Worm (Caenorhabditis elegans) whole organism, L3 larva: ENCODE results near the gene F54D5.2.
A peak's percentile ranks its signal among the peaks of the same experiment; 100 is the strongest.

Experiments
- R02D3.7 ChIP-seq: fragments of 150-350 bp; optimal IDR thresholded peaks from 2 replicates; lab custom pipeline; 2014; ENCODE audit warnings: missing biosample characterization, missing genetic modification characterization
- ama-1 ChIP-seq: fragments of 150-350 bp; optimal IDR thresholded peaks from 2 replicates; lab custom pipeline; 2018
- ceh-28 ChIP-seq: fragments of 150-350 bp; optimal IDR thresholded peaks from 2 replicates; lab custom pipeline; 2014; ENCODE audit warnings: missing biosample characterization, missing genetic modification reagents, missing genetic modification characterization
- ceh-82 ChIP-seq: fragments of 150-350 bp; optimal IDR thresholded peaks from 2 replicates; lab custom pipeline; 2014; ENCODE audit warnings: missing biosample characterization, missing genetic modification characterization
- ceh-9 ChIP-seq: sonication (generic microtip); optimal IDR thresholded peaks from 2 replicates; lab custom pipeline; 2018; ENCODE audit warnings: missing biosample characterization, missing genetic modification characterization
- daf-12 ChIP-seq: fragments of 150-350 bp; optimal IDR thresholded peaks from 2 replicates; lab custom pipeline; 2014; ENCODE audit warnings: missing biosample characterization, missing genetic modification reagents, missing genetic modification characterization
- elt-2 ChIP-seq: sonication (generic microtip); optimal IDR thresholded peaks from 2 replicates; lab custom pipeline; 2016; ENCODE audit warnings: missing genetic modification reagents, mild to moderate bottlenecking, missing genetic modification characterization, missing compliant biosample characterization
- elt-3 ChIP-seq, 3 experiments: fragments of 150-350 bp in 1 of 3; sonication (generic microtip) in 2 of 3; optimal IDR thresholded peaks; 2 replicates in 2 of 3; 4 replicates in 1 of 3; lab custom pipeline; 2014 to 2017; ENCODE audit warnings: missing biosample characterization in 3 of 3, missing genetic modification characterization in 3 of 3
- eor-1 ChIP-seq, 2 experiments: fragments of 150-350 bp; optimal IDR thresholded peaks; 2 replicates each; lab custom pipeline; 2014 to 2018; ENCODE audit warnings: missing biosample characterization in 2 of 2, missing genetic modification characterization in 2 of 2
- fkh-10 ChIP-seq: sonication (generic microtip); optimal IDR thresholded peaks from 2 replicates; lab custom pipeline; 2017; ENCODE audit warnings: missing biosample characterization, missing genetic modification reagents, missing genetic modification characterization
- fkh-2 ChIP-seq: fragments of 150-350 bp; optimal IDR thresholded peaks from 2 replicates; lab custom pipeline; 2014; ENCODE audit warnings: missing biosample characterization, missing genetic modification reagents, missing genetic modification characterization
- fos-1 ChIP-seq: fragments of 150-350 bp; optimal IDR thresholded peaks from 2 replicates; lab custom pipeline; 2014; ENCODE audit warnings: missing biosample characterization, missing genetic modification characterization
- hmg-11 ChIP-seq: sonication (generic microtip); optimal IDR thresholded peaks from 2 replicates; lab custom pipeline; 2016; ENCODE audit warnings: missing genetic modification characterization, missing compliant biosample characterization
- jun-1 ChIP-seq: fragments of 150-350 bp; optimal IDR thresholded peaks from 2 replicates; lab custom pipeline; 2014; ENCODE audit warnings: missing biosample characterization, missing genetic modification reagents, missing genetic modification characterization
- lin-15B ChIP-seq: fragments of 150-350 bp; optimal IDR thresholded peaks from 2 replicates; lab custom pipeline; 2014; ENCODE audit warnings: missing biosample characterization, missing genetic modification characterization
- lin-39 ChIP-seq: fragments of 150-350 bp; optimal IDR thresholded peaks from 2 replicates; lab custom pipeline; 2018; ENCODE audit warnings: missing biosample characterization, missing genetic modification reagents, missing genetic modification characterization
- lsy-12 ChIP-seq: sonication (generic microtip); optimal IDR thresholded peaks from 2 replicates; lab custom pipeline; 2016; ENCODE audit warnings: mild to moderate bottlenecking, missing genetic modification characterization, missing compliant biosample characterization
- mdl-1 ChIP-seq: fragments of 150-350 bp; optimal IDR thresholded peaks from 2 replicates; lab custom pipeline; 2014; ENCODE audit warnings: missing biosample characterization, missing genetic modification characterization
- mml-1 ChIP-seq: fragments of 150-350 bp; sonication (generic microtip); optimal IDR thresholded peaks from 3 replicates; lab custom pipeline; 2014; ENCODE audit warnings: missing biosample characterization, missing genetic modification characterization
- nfya-1 ChIP-seq: sonication (generic microtip); optimal IDR thresholded peaks from 2 replicates; lab custom pipeline; 2017; ENCODE audit warnings: missing genetic modification characterization, mild to moderate bottlenecking, missing compliant biosample characterization, antibody characterized with exemption, moderate library complexity; ENCODE audit not compliant: insufficient read depth
- nhr-11 ChIP-seq: fragments of 150-350 bp; optimal IDR thresholded peaks from 2 replicates; lab custom pipeline; 2014; ENCODE audit warnings: missing biosample characterization, missing genetic modification characterization
- nhr-237 ChIP-seq: fragments of 150-350 bp; optimal IDR thresholded peaks from 2 replicates; lab custom pipeline; 2014; ENCODE audit warnings: missing biosample characterization, missing genetic modification characterization
- nhr-28 ChIP-seq: fragments of 150-350 bp; optimal IDR thresholded peaks from 2 replicates; lab custom pipeline; 2014; ENCODE audit warnings: missing biosample characterization, missing genetic modification characterization
- nhr-77 ChIP-seq: fragments of 150-350 bp; optimal IDR thresholded peaks from 2 replicates; lab custom pipeline; 2014; ENCODE audit warnings: missing biosample characterization, missing genetic modification characterization
- pha-4 ChIP-seq: fragments of 150-350 bp; optimal IDR thresholded peaks from 2 replicates; lab custom pipeline; 2014; ENCODE audit warnings: missing biosample characterization, missing genetic modification reagents, missing genetic modification characterization
- pqm-1 ChIP-seq: fragments of 150-350 bp; optimal IDR thresholded peaks from 2 replicates; lab custom pipeline; 2017; ENCODE audit warnings: missing biosample characterization, missing genetic modification characterization, inconsistent platforms
- snpc-4 ChIP-seq: fragments of 150-350 bp; optimal IDR thresholded peaks from 2 replicates; lab custom pipeline; 2014; ENCODE audit warnings: missing biosample characterization, missing genetic modification characterization
- tbx-2 ChIP-seq: sonication (generic microtip); optimal IDR thresholded peaks from 2 replicates; lab custom pipeline; 2016; ENCODE audit warnings: mild to moderate bottlenecking, missing genetic modification characterization, missing compliant biosample characterization
- unc-62 ChIP-seq: fragments of 150-350 bp; sonication (generic microtip); optimal IDR thresholded peaks from 4 replicates; lab custom pipeline; 2014; ENCODE audit warnings: missing biosample characterization, missing genetic modification reagents, missing genetic modification characterization
- ztf-11 ChIP-seq: fragments of 150-350 bp; optimal IDR thresholded peaks from 2 replicates; lab custom pipeline; 2014; ENCODE audit warnings: missing biosample characterization, missing genetic modification characterization
- ztf-4 ChIP-seq: fragments of 150-350 bp; optimal IDR thresholded peaks from 2 replicates; lab custom pipeline; 2014; ENCODE audit warnings: missing biosample characterization, missing genetic modification characterization

F54D5.2 gene

DNA sequence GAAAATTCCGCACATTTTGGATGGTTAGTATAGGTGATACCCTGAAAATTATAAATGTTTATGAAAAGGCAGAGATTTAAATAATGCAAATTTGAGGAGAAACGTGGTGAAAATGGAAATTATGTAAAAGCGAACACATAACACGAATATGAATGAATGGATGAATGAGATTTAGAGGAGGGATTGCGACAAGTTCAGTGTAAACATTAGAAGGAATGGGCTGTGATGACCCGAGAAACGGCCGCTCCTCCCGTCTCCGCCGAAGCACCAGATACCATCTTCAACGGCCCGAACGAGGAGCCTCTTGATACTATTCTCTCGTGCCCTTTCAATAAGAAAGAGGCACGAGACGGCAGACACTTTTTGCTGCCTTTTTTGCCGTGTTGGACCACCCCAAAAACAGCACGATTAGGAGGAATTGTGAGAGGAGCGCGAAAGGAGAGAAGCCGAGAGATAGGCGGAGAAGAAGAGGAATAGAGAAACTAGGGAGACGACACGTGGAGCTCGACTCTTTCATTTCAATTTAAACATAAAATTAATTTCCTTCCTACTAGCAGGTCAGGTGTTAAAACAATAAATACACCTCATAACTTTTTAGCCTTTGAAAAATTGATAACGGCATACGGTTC lies 22.5 kb downstream of the F54D5.2 start, which contains the start of gene gfat-1:
Gene gfat-1 (minus strand): TSS at position 51 of the 629 bp plus-strand sequence.
- TF ChIP-seq unc-62 (GFP tag; lab: Kevin White, UChicago) (no peak), lin-39 (tag; lab: Kevin White, UChicago) (peak; percentile 24), ceh-28 (no peak), ceh-9 (tag; lab: Kevin White, UChicago) (no peak), mdl-1 (peak; percentile 45), fkh-10 (GFP tag; lab: Kevin White, UChicago) (no peak), fkh-2 (tag; lab: Kevin White, UChicago) (no peak), nhr-77 (tag; lab: Kevin White, UChicago) (no peak), eor-1 (tag; optimal IDR thresholded peaks at IDR 0.05; lab: Kevin White, UChicago) (no peak), lin-15B (tag; lab: Kevin White, UChicago) (peak; percentile 1), hmg-11 (tag; lab: Kevin White, UChicago) (no peak), elt-3 (tag; optimal IDR thresholded peaks at IDR 0.05; lab: Kevin White, UChicago) (no peak)

DNA sequence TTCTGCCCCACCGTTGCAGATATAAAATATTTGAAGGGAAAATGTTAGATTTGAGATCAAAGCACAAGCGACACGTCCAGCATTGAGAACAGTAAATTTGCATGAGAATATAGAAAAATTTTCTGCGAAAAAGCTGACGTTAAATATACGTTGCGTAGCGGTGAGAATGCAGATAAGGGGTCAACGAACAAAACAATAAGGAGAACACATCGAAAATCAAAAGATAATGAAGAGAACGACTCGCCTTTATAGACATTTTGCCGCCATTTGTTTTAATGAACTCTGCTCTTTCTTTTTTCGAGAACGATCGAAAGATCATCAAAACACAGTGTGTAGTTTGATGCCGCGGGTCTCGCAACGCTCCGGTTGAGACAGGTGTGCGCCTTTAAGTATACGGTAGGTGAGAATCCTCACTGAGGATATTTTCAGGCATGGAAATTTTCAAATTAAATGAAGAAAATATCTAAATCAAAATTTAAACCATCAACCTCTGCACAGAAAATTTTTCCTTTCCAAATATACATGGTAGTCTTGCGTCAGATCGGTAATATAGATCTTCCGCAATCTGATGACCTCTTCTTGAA lies 23.3 kb downstream of the F54D5.2 start:
- TF ChIP-seq ceh-9 (tag; lab: Kevin White, UChicago) (no peak), snpc-4 (tag; lab: Kevin White, UChicago) (no peak), ztf-11 (tag; lab: Kevin White, UChicago) (no peak), nhr-77 (tag; lab: Kevin White, UChicago) (no peak), daf-12 (tag; lab: Kevin White, UChicago) (no peak), ama-1 (lab: Kevin White, UChicago) (no peak), elt-3 (tag; optimal IDR thresholded peaks at IDR 0.05; lab: Kevin White, UChicago) (no peak), nhr-11 (tag; lab: Kevin White, UChicago) (no peak), ceh-28 (peak; percentile 23), nhr-237 (tag; lab: Kevin White, UChicago) (no peak), nhr-28 (tag; lab: Kevin White, UChicago) (no peak), tbx-2 (tag; lab: Kevin White, UChicago) (no peak), pqm-1 (tag; lab: Kevin White, UChicago) (peak; percentile 27), elt-2 (peak; percentile 73)

ce11 chrII:11599751-11600150 lies 26.8 kb downstream of the F54D5.2 start, which contains the start of gene npp-5:
TSS of gene npp-5 (minus strand) at chrII:11599809.
- TF ChIP-seq pqm-1 (tag; lab: Kevin White, UChicago), result no peak
- TF ChIP-seq fkh-2 (tag; lab: Kevin White, UChicago), result no peak
- TF ChIP-seq ceh-82, result no peak
- TF ChIP-seq ztf-4, result no peak
- TF ChIP-seq lsy-12 (tag; lab: Kevin White, UChicago), result no peak
- peak; percentile 58 for TF ChIP-seq pha-4 (tag; lab: Kevin White, UChicago)
- TF ChIP-seq nfya-1 (tag; lab: Kevin White, UChicago), result peak; percentile 65
- TF ChIP-seq hmg-11 (tag; lab: Kevin White, UChicago), result no peak

- TF ChIP-seq fkh-10 (GFP tag; lab: Kevin White, UChicago) (no peak), lin-39 (tag; lab: Kevin White, UChicago) (peak; percentile 7)
These were observed 27.7 kb downstream of the F54D5.2 start, which contains the start of gene F07A11.4 for ce11 chrII:11600711-11601110. TSS of gene F07A11.4 (plus strand) at chrII:11601011.

DNA sequence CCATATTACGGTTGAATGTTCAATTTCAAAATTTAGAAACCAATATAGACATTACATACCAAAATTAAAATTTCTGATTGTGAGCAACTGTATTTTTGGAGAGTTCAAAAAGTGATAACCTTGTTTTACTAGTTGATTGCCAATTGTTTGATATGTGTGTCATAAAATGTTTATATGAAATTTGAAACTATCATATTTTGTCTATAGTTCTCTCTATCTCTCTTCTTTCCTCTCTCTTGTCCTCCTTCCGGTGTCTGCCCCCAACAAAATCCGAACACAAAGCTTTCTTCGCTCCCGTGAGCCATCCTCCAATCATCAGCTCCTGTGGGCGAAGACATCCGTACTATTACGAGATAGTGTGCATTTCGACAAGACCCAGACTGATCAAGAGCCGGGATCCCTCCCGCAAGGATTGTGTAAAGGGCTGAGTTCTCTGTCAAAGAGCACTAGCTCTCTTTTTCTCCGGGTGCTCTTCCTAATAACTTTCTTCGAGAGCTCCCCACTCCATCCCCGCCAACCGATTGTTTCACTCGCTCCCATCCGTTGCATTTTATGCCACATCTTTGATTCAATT lies 29.5 kb downstream of the F54D5.2 start:
- TF ChIP-seq elt-3 (tag; optimal IDR thresholded peaks at IDR 0.05; lab: Kevin White, UChicago) (no peak), pha-4 (tag; lab: Kevin White, UChicago) (peak; percentile 25), nfya-1 (tag; lab: Kevin White, UChicago) (peak; percentile 68), ztf-11 (tag; lab: Kevin White, UChicago) (no peak), mml-1 (tag; lab: Kevin White, UChicago) (no peak), jun-1 (tag; lab: Kevin White, UChicago) (no peak), fos-1 (tag; lab: Kevin White, UChicago) (no peak), fkh-10 (GFP tag; lab: Kevin White, UChicago) (no peak), snpc-4 (tag; lab: Kevin White, UChicago) (no peak), R02D3.7 (no peak)
